Worm (Caenorhabditis elegans) whole organism, midembryonic: ENCODE measurements around the gene T22E5.6.

Source experiments
- cog-1 ChIP-seq: sonication (generic microtip); optimal IDR thresholded peaks from 2 replicates; lab custom pipeline; 2016; ENCODE audit warnings: missing genetic modification characterization, missing compliant biosample characterization
- flt-1 ChIP-seq: fragments of 200-800 bp; sonication (Bioruptor generic); IDR thresholded peaks from 2 replicates; pipeline ENCODE4 v1.3.6; 2022; ENCODE audit warnings: missing genetic modification characterization, missing compliant biosample characterization
- ztf-23 ChIP-seq: fragments of 200-800 bp; sonication (Bioruptor generic); IDR thresholded peaks from 2 replicates; pipeline ENCODE4 v1.3.6; 2022; ENCODE audit warnings: missing genetic modification reagents, missing genetic modification characterization, missing compliant biosample characterization

DNA sequence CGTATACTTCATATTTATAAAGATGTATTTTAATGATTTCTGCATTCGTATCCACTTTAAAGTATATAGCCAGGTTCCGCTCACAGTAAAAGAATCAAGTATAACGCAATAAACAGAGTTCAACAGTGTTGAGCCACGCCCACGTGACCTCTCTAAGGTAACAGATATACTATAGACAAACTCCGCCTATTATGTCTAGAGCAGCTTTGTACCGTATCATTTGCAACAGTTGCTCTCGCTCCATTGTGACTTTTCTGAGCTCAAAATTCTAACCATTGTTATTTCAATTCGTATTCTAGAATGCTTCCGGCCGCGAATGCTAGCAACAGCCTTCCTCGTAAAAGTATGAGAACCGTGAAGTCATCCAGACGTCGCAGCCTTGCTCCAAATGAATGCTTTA lies 42.9 kb downstream of the T22E5.6 start, which contains the start of gene C03B1.17:
- no peak for TF ChIP-seq ztf-23 (GFP tag; lab: Robert Waterston, UW)
- TF ChIP-seq cog-1 = no peak
- no peak for TF ChIP-seq flt-1
